Worm (Caenorhabditis elegans): ENCODE results near the gene nova-1.
"Not testable (repeated sequence)": the region's sequence is repeated elsewhere in the genome, so short reads cannot be mapped to it uniquely, and the experiment has no call there.

- TF ChIP-seq attf-5 (GFP tag; optimal IDR thresholded peaks at IDR 0.05) = peak; percentile 13
- TF ChIP-seq nhr-80 (tag; optimal IDR thresholded peaks at IDR 0.05); aptf-2 (GFP tag; conservative IDR thresholded peaks at IDR 0.05); F55B11.4 (tag; optimal IDR thresholded peaks at IDR 0.05; ENCODE audit: borderline replicate concordance, insufficient read depth); F10E7.11 (tag; optimal IDR thresholded peaks at IDR 0.05); lin-54 (GFP tag; optimal IDR thresholded peaks at IDR 0.05); Y56A3A.18 (GFP tag; IDR thresholded peaks at IDR 0.05); mel-28 (tag; optimal IDR thresholded peaks at IDR 0.05; ENCODE audit: borderline replicate concordance); Y67H2A.10 (GFP tag; conservative IDR thresholded peaks at IDR 0.05): not testable (repeated sequence)
Observed at ce11 chrV:18115054-18115453, 33.3 kb upstream of the nova-1 start.

Data from whole organism, young adult.